Worm (Caenorhabditis elegans) whole organism, mixed stage, embryonic: ENCODE measurements around the gene fis-2.

Experiments
- M03D4.4 ChIP-seq: sonication (generic microtip); optimal IDR thresholded peaks from 2 replicates; lab custom pipeline; 2017; ENCODE audit warnings: mild to moderate bottlenecking, missing genetic modification characterization, missing compliant biosample characterization
- bed-3 ChIP-seq: fragments of 200-800 bp; sonication (Bioruptor generic); optimal IDR thresholded peaks from 3 replicates; lab custom pipeline; 2018; ENCODE audit warnings: mild to moderate bottlenecking, missing genetic modification characterization, moderate library complexity, missing compliant biosample characterization
- blmp-1 ChIP-seq: fragments of 150-350 bp; optimal IDR thresholded peaks from 2 replicates; lab custom pipeline; 2014; ENCODE audit warnings: missing biosample characterization, missing genetic modification characterization
- ceh-39 ChIP-seq: fragments of 150-350 bp; optimal IDR thresholded peaks from 2 replicates; lab custom pipeline; 2014; ENCODE audit warnings: missing biosample characterization, missing genetic modification characterization
- ceh-43 ChIP-seq: fragments of 200-800 bp; sonication (Bioruptor generic); optimal IDR thresholded peaks from 2 replicates; lab custom pipeline; 2018; ENCODE audit warnings: mild to moderate bottlenecking, missing genetic modification characterization, moderate library complexity, missing compliant biosample characterization
- ceh-83 ChIP-seq: fragments of 200-800 bp; sonication (Bioruptor generic); optimal IDR thresholded peaks from 2 replicates; lab custom pipeline; 2018; ENCODE audit warnings: mild to moderate bottlenecking, missing genetic modification characterization, missing compliant biosample characterization
- ces-1 ChIP-seq: fragments of 150-350 bp; optimal IDR thresholded peaks from 2 replicates; lab custom pipeline; 2014; ENCODE audit warnings: missing biosample characterization, missing genetic modification reagents, missing genetic modification characterization
- cnd-1 ChIP-seq: fragments of 200-800 bp; sonication (Bioruptor generic); optimal IDR thresholded peaks from 2 replicates; lab custom pipeline; 2018; ENCODE audit warnings: mild to moderate bottlenecking, missing genetic modification characterization, missing compliant biosample characterization
- elt-3 ChIP-seq: fragments of 150-350 bp; optimal IDR thresholded peaks from 2 replicates; lab custom pipeline; 2014; ENCODE audit warnings: missing biosample characterization, missing genetic modification characterization
- flh-1 ChIP-seq: fragments of 200-800 bp; sonication (Bioruptor generic); optimal IDR thresholded peaks from 2 replicates; lab custom pipeline; 2018; ENCODE audit warnings: mild to moderate bottlenecking, missing genetic modification characterization, moderate library complexity, missing compliant biosample characterization
- ham-2 ChIP-seq: fragments of 200-800 bp; sonication (Bioruptor generic); optimal IDR thresholded peaks from 2 replicates; lab custom pipeline; 2018; ENCODE audit warnings: mild to moderate bottlenecking, missing genetic modification characterization, missing compliant biosample characterization
- hlh-1 ChIP-seq: fragments of 150-350 bp; optimal IDR thresholded peaks from 2 replicates; lab custom pipeline; 2014; ENCODE audit warnings: missing biosample characterization, missing genetic modification reagents, missing genetic modification characterization
- lin-13 ChIP-seq: fragments of 150-350 bp; optimal IDR thresholded peaks from 2 replicates; lab custom pipeline; 2014; ENCODE audit warnings: missing biosample characterization, missing genetic modification characterization
- lin-32 ChIP-seq: fragments of 200-800 bp; sonication (Bioruptor generic); optimal IDR thresholded peaks from 2 replicates; lab custom pipeline; 2018; ENCODE audit warnings: mild to moderate bottlenecking, missing genetic modification characterization, missing compliant biosample characterization
- mab-5 ChIP-seq: fragments of 150-350 bp; optimal IDR thresholded peaks from 2 replicates; lab custom pipeline; 2014; ENCODE audit warnings: missing biosample characterization, missing genetic modification characterization
- mls-2 ChIP-seq: sonication (generic microtip); optimal IDR thresholded peaks from 2 replicates; lab custom pipeline; 2016; ENCODE audit warnings: mild to moderate bottlenecking, missing genetic modification characterization, moderate library complexity, missing compliant biosample characterization
- nhr-12 ChIP-seq: fragments of 150-350 bp; optimal IDR thresholded peaks from 2 replicates; lab custom pipeline; 2014; ENCODE audit warnings: missing biosample characterization, missing genetic modification characterization
- nhr-237 ChIP-seq: fragments of 150-350 bp; optimal IDR thresholded peaks from 2 replicates; lab custom pipeline; 2014; ENCODE audit warnings: missing biosample characterization, missing genetic modification characterization
- nhr-28 ChIP-seq: fragments of 150-350 bp; optimal IDR thresholded peaks from 2 replicates; lab custom pipeline; 2014; ENCODE audit warnings: missing biosample characterization, missing genetic modification characterization
- nhr-76 ChIP-seq: sonication (generic microtip); optimal IDR thresholded peaks from 2 replicates; lab custom pipeline; 2017; ENCODE audit warnings: missing biosample characterization, missing genetic modification characterization
- pha-4 ChIP-seq: fragments of 150-350 bp; optimal IDR thresholded peaks from 2 replicates; lab custom pipeline; 2018; ENCODE audit warnings: missing biosample characterization, missing genetic modification reagents, missing genetic modification characterization
- sem-2 ChIP-seq: fragments of 200-800 bp; sonication (Bioruptor generic); optimal IDR thresholded peaks from 2 replicates; lab custom pipeline; 2018; ENCODE audit warnings: mild to moderate bottlenecking, missing genetic modification characterization, missing compliant biosample characterization
- snpc-4 ChIP-seq: fragments of 150-350 bp; optimal IDR thresholded peaks from 2 replicates; lab custom pipeline; 2014; ENCODE audit warnings: missing biosample characterization, missing genetic modification characterization
- unc-120 ChIP-seq: sonication (generic microtip); optimal IDR thresholded peaks from 2 replicates; lab custom pipeline; 2017; ENCODE audit warnings: missing genetic modification characterization, missing compliant biosample characterization; ENCODE audit not compliant: poor library complexity, severe bottlenecking
- unc-39 ChIP-seq: fragments of 150-350 bp; optimal IDR thresholded peaks from 2 replicates; lab custom pipeline; 2014; ENCODE audit warnings: missing biosample characterization, missing genetic modification characterization
- unc-62 ChIP-seq: fragments of 150-350 bp; optimal IDR thresholded peaks from 2 replicates; lab custom pipeline; 2014; ENCODE audit warnings: missing biosample characterization, missing genetic modification reagents, missing genetic modification characterization
- zip-8 ChIP-seq: fragments of 150-350 bp; optimal IDR thresholded peaks from 2 replicates; lab custom pipeline; 2014; ENCODE audit warnings: missing biosample characterization, missing genetic modification characterization
- ztf-11 ChIP-seq: fragments of 150-350 bp; optimal IDR thresholded peaks from 2 replicates; lab custom pipeline; 2014; ENCODE audit warnings: missing biosample characterization, missing genetic modification characterization

fis-2 gene

ce11 chrX:8270971-8271553 lies 14.0 kb downstream of the fis-2 start, which contains the start of gene cutl-29:
Gene cutl-29, minus strand, starts transcription at chrX:8271021.
- no peak for TF ChIP-seq zip-8 (tag; lab: Kevin White, UChicago)
- no peak for TF ChIP-seq pha-4
- TF ChIP-seq blmp-1 (tag; lab: Kevin White, UChicago): no peak
- TF ChIP-seq ham-2: no peak
- no peak for TF ChIP-seq ztf-11 (tag; lab: Kevin White, UChicago)
- TF ChIP-seq unc-39 (tag; lab: Kevin White, UChicago): no peak
- TF ChIP-seq, all 35 proteins: peak for 0

ce11 chrX:8268083-8268482 lies 16.9 kb downstream of the fis-2 start:
- no peak for TF ChIP-seq nhr-12 (tag; lab: Kevin White, UChicago)
- peak; percentile 79 for TF ChIP-seq ces-1

- no peak for TF ChIP-seq elt-3 (tag; lab: Kevin White, UChicago)
- TF ChIP-seq hlh-1 (tag; lab: Kevin White, UChicago): peak; percentile 30
Measured at ce11 chrX:8262734-8263133, 22.3 kb downstream of the fis-2 start.

- TF ChIP-seq nhr-28 (no peak), nhr-76 (tag; lab: Kevin White, UChicago) (no peak), mab-5 (tag; lab: Kevin White, UChicago) (no peak)
- TF ChIP-seq, all 35 proteins: peak for 0
Measured at ce11 chrX:8261125-8261684, 23.8 kb downstream of the fis-2 start, which contains the start of gene M60.7. Gene M60.7, minus strand, starts transcription at chrX:8261175.

ce11 chrX:8257687-8258086 lies 27.3 kb downstream of the fis-2 start:
- TF ChIP-seq bed-3 (GFP tag; lab: Kevin White, UChicago) (no peak), ceh-43 (no peak), M03D4.4 (no peak), ztf-11 (tag; lab: Kevin White, UChicago) (no peak), snpc-4 (tag; lab: Kevin White, UChicago) (no peak), lin-13 (tag; lab: Kevin White, UChicago) (no peak), cnd-1 (tag; lab: Kevin White, UChicago) (no peak), sem-2 (GFP tag; lab: Kevin White, UChicago) (no peak), unc-39 (tag; lab: Kevin White, UChicago) (no peak), ces-1 (no peak), flh-1 (GFP tag; lab: Kevin White, UChicago) (no peak), ceh-83 (GFP tag; lab: Kevin White, UChicago) (no peak), nhr-237 (tag; lab: Kevin White, UChicago) (no peak), nhr-76 (tag; lab: Kevin White, UChicago) (no peak), hlh-1 (tag; lab: Kevin White, UChicago) (no peak), unc-120 (tag; lab: Kevin White, UChicago) (no peak), nhr-12 (tag; lab: Kevin White, UChicago) (no peak), elt-3 (tag; lab: Kevin White, UChicago) (no peak)

ce11 chrX:8255433-8255832 lies 29.6 kb downstream of the fis-2 start:
- TF ChIP-seq cnd-1 (tag; lab: Kevin White, UChicago): no peak
- no peak for TF ChIP-seq unc-62 (GFP tag; lab: Kevin White, UChicago)
- TF ChIP-seq zip-8 (tag; lab: Kevin White, UChicago): no peak
- peak; percentile 42 for TF ChIP-seq blmp-1 (tag; lab: Kevin White, UChicago)
- TF ChIP-seq snpc-4 (tag; lab: Kevin White, UChicago): no peak

- TF ChIP-seq blmp-1 (tag; lab: Kevin White, UChicago) (no peak), snpc-4 (tag; lab: Kevin White, UChicago) (no peak), ceh-39 (tag; lab: Kevin White, UChicago) (no peak), ces-1 (peak; percentile 57), mab-5 (tag; lab: Kevin White, UChicago) (no peak), ham-2 (peak; percentile 49), mls-2 (tag; lab: Kevin White, UChicago) (no peak), unc-120 (tag; lab: Kevin White, UChicago) (no peak), lin-32 (GFP tag; lab: Kevin White, UChicago) (no peak), hlh-1 (tag; lab: Kevin White, UChicago) (no peak)
Measured at ce11 chrX:8252293-8252692, 32.7 kb downstream of the fis-2 start, which contains the start of gene M60.6. Gene M60.6, minus strand, starts transcription at chrX:8252458.
